Worm (Caenorhabditis elegans) whole organism, L4 larva: ENCODE results near the gene C33D9.13.

ENCODE experiments used
- T26A8.4 ChIP-seq: fragments of 200-800 bp; sonication (Bioruptor generic); IDR thresholded peaks from 2 replicates; pipeline ENCODE4 v1.3.6; 2022; ENCODE audit warnings: missing genetic modification characterization, missing compliant biosample characterization
- Y105C5A.15 ChIP-seq: fragments of 200-800 bp; sonication (Bioruptor generic); IDR thresholded peaks from 2 replicates; pipeline ENCODE4 v1.3.6; 2022; ENCODE audit warnings: missing genetic modification characterization, missing compliant biosample characterization
- ZK337.2 ChIP-seq: fragments of 200-800 bp; sonication (Bioruptor generic); IDR thresholded peaks from 2 replicates; pipeline ENCODE4 v1.3.6; 2022; ENCODE audit warnings: missing genetic modification reagents, missing genetic modification characterization, missing compliant biosample characterization
- aha-1 ChIP-seq: fragments of 150-350 bp; peaks from one replicate; lab custom pipeline; 2014; ENCODE audit warnings: missing biosample characterization, missing genetic modification characterization
- aly-2 ChIP-seq: sonication (generic microtip); optimal IDR thresholded peaks from 2 replicates; lab custom pipeline; 2018; ENCODE audit warnings: missing biosample characterization, missing genetic modification characterization
- ama-1 ChIP-seq: fragments of 150-350 bp; optimal IDR thresholded peaks from 2 replicates; lab custom pipeline; 2014; ENCODE audit warnings: inconsistent platforms, mixed read lengths
- arid-1 ChIP-seq: fragments of 200-800 bp; sonication (Bioruptor generic); conservative IDR thresholded peaks from 2 replicates; pipeline ENCODE4 v1.3.6; 2022; ENCODE audit warnings: missing genetic modification reagents, missing genetic modification characterization, missing compliant biosample characterization
- ceh-20 ChIP-seq: fragments of 200-800 bp; sonication (Bioruptor generic); IDR thresholded peaks from 2 replicates; pipeline ENCODE4 v1.3.6; 2022; ENCODE audit warnings: missing genetic modification reagents, missing genetic modification characterization, missing compliant biosample characterization
- ceh-28 ChIP-seq: fragments of 150-350 bp; optimal IDR thresholded peaks from 2 replicates; lab custom pipeline; 2014; ENCODE audit warnings: missing biosample characterization, missing genetic modification reagents, missing genetic modification characterization
- cey-2 ChIP-seq: sonication (generic microtip); optimal IDR thresholded peaks from 3 replicates; lab custom pipeline; 2017; ENCODE audit warnings: missing genetic modification characterization, mild to moderate bottlenecking, missing compliant biosample characterization, antibody characterized with exemption, borderline replicate concordance; ENCODE audit not compliant: insufficient read depth
- ctbp-1 ChIP-seq: fragments of 200-800 bp; sonication (Bioruptor generic); IDR thresholded peaks from 2 replicates; pipeline ENCODE4 v1.3.6; 2022; ENCODE audit warnings: missing genetic modification reagents, missing genetic modification characterization, missing compliant biosample characterization
- daf-12 ChIP-seq: fragments of 150-350 bp; optimal IDR thresholded peaks from 2 replicates; lab custom pipeline; 2014; ENCODE audit warnings: missing biosample characterization, missing genetic modification reagents, missing genetic modification characterization
- dpl-1 ChIP-seq: fragments of 150-350 bp; optimal IDR thresholded peaks from 2 replicates; lab custom pipeline; 2014; ENCODE audit warnings: missing biosample characterization, missing genetic modification reagents, missing genetic modification characterization
- dve-1 ChIP-seq: sonication (generic microtip); optimal IDR thresholded peaks from 2 replicates; lab custom pipeline; 2017; ENCODE audit warnings: antibody characterized with exemption, mild to moderate bottlenecking, missing genetic modification characterization, missing compliant biosample characterization; ENCODE audit not compliant: insufficient read depth
- egl-27 ChIP-seq: sonication (generic microtip); optimal IDR thresholded peaks from 3 replicates; lab custom pipeline; 2017; ENCODE audit warnings: missing biosample characterization, missing genetic modification reagents, missing genetic modification characterization
- hif-1 ChIP-seq, 2 experiments: sonication (generic microtip); optimal IDR thresholded peaks; 2 replicates each; lab custom pipeline; 2016 to 2017; ENCODE audit warnings: missing compliant biosample characterization in 2 of 2, missing genetic modification characterization in 2 of 2, missing genetic modification reagents in 2 of 2, missing genotype in 2 of 2, mild to moderate bottlenecking in 1 of 2
- hlh-11 ChIP-seq: fragments of 200-800 bp; sonication (Bioruptor generic); optimal IDR thresholded peaks from 2 replicates; lab custom pipeline; 2018; ENCODE audit warnings: mild to moderate bottlenecking, missing genetic modification characterization, missing compliant biosample characterization
- hmg-1.1 ChIP-seq: fragments of 200-800 bp; sonication (Bioruptor generic); IDR thresholded peaks from 2 replicates; pipeline ENCODE4 v1.3.6; 2022; ENCODE audit warnings: missing genetic modification reagents, missing genetic modification characterization, missing compliant biosample characterization
- jun-1 ChIP-seq: fragments of 150-350 bp; optimal IDR thresholded peaks from 2 replicates; lab custom pipeline; 2014; ENCODE audit warnings: missing biosample characterization, missing genetic modification reagents, missing genetic modification characterization
- lin-15B ChIP-seq: fragments of 150-350 bp; sonication (generic microtip); optimal IDR thresholded peaks from 3 replicates; lab custom pipeline; 2014; ENCODE audit warnings: missing biosample characterization, missing genetic modification characterization
- lin-29 ChIP-seq: fragments of 200-800 bp; sonication (Bioruptor generic); IDR thresholded peaks from 2 replicates; pipeline ENCODE4 v1.3.6; 2022; ENCODE audit warnings: missing genetic modification reagents, missing genetic modification characterization, missing compliant biosample characterization
- lin-38 ChIP-seq: fragments of 200-800 bp; sonication (Bioruptor generic); IDR thresholded peaks from 2 replicates; pipeline ENCODE4 v1.3.6; 2022; ENCODE audit warnings: missing genetic modification reagents, missing genetic modification characterization, missing compliant biosample characterization
- lir-3 ChIP-seq: sonication (generic microtip); optimal IDR thresholded peaks from 2 replicates; lab custom pipeline; 2016; ENCODE audit warnings: mild to moderate bottlenecking, missing genetic modification characterization, missing compliant biosample characterization
- lsy-2 ChIP-seq, 2 experiments: fragments of 150-350 bp in 1 of 2; sonication (generic microtip) in 1 of 2; optimal IDR thresholded peaks; 2 replicates each; lab custom pipeline; 2014 to 2017; ENCODE audit warnings: missing biosample characterization in 2 of 2, missing genetic modification characterization in 2 of 2
- madf-5 ChIP-seq, 2 experiments: fragments of 200-800 bp; sonication (Bioruptor generic); IDR thresholded peaks; 2 replicates each; pipeline ENCODE4 v1.3.6; 2022; ENCODE audit warnings: missing compliant biosample characterization in 2 of 2, missing genetic modification characterization in 2 of 2
- mep-1 ChIP-seq: fragments of 150-350 bp; sonication (generic microtip); optimal IDR thresholded peaks from 3 replicates; lab custom pipeline; 2014; ENCODE audit warnings: missing biosample characterization, missing genetic modification characterization
- mes-2 ChIP-seq: sonication (generic microtip); optimal IDR thresholded peaks from 2 replicates; lab custom pipeline; 2016; ENCODE audit warnings: missing genotype, mild to moderate bottlenecking, missing genetic modification characterization, missing compliant biosample characterization; ENCODE audit not compliant: poor library complexity, severe bottlenecking
- nhr-111 ChIP-seq: fragments of 200-800 bp; sonication (Bioruptor generic); optimal IDR thresholded peaks from 2 replicates; lab custom pipeline; 2018; ENCODE audit warnings: mild to moderate bottlenecking, missing genetic modification characterization, missing compliant biosample characterization
- nhr-237 ChIP-seq: sonication (generic microtip); optimal IDR thresholded peaks from 2 replicates; lab custom pipeline; 2017; ENCODE audit warnings: missing biosample characterization, missing genetic modification characterization
- nhr-25 ChIP-seq: sonication (generic microtip); optimal IDR thresholded peaks from 2 replicates; lab custom pipeline; 2017; ENCODE audit warnings: missing genetic modification characterization, mild to moderate bottlenecking, missing compliant biosample characterization, antibody characterized with exemption, moderate library complexity, borderline replicate concordance; ENCODE audit not compliant: insufficient read depth
- nhr-76 ChIP-seq: fragments of 150-350 bp; optimal IDR thresholded peaks from 2 replicates; lab custom pipeline; 2014; ENCODE audit warnings: missing biosample characterization, missing genetic modification characterization
- rbr-2 ChIP-seq: sonication (generic microtip); optimal IDR thresholded peaks from 2 replicates; lab custom pipeline; 2016; ENCODE audit warnings: missing genotype, missing genetic modification characterization, missing compliant biosample characterization
- snpc-1.2 ChIP-seq: fragments of 200-800 bp; sonication (Bioruptor generic); IDR thresholded peaks from 2 replicates; pipeline ENCODE4 v1.3.6; 2022; ENCODE audit warnings: missing genetic modification reagents, missing genetic modification characterization, missing compliant biosample characterization
- tag-97 ChIP-seq: fragments of 200-800 bp; sonication (Bioruptor generic); IDR thresholded peaks from 2 replicates; pipeline ENCODE4 v1.3.6; 2022; ENCODE audit warnings: missing genetic modification characterization, missing compliant biosample characterization
- unc-130 ChIP-seq: sonication (generic microtip); optimal IDR thresholded peaks from 2 replicates; lab custom pipeline; 2016; ENCODE audit warnings: missing genetic modification reagents, missing genetic modification characterization, missing compliant biosample characterization
- unc-62 ChIP-seq, 3 experiments: fragments of 150-350 bp in 1 of 3; sonication (generic microtip); optimal IDR thresholded peaks in 2 of 3; peaks in 1 of 3; 1 replicate in 1 of 3; 2 replicates in 2 of 3; lab custom pipeline; 2014 to 2017; ENCODE audit warnings: missing biosample characterization in 3 of 3, missing genetic modification characterization in 3 of 3, missing genetic modification reagents in 3 of 3, missing genotype in 1 of 3
- zip-2 ChIP-seq: fragments of 150-350 bp; optimal IDR thresholded peaks from 2 replicates; lab custom pipeline; 2014; ENCODE audit warnings: missing biosample characterization, missing genetic modification characterization
- ztf-11 ChIP-seq: fragments of 150-350 bp; optimal IDR thresholded peaks from 2 replicates; lab custom pipeline; 2014; ENCODE audit warnings: missing biosample characterization, missing genetic modification characterization
- ztf-7 ChIP-seq: fragments of 150-350 bp; optimal IDR thresholded peaks from 2 replicates; lab custom pipeline; 2014; ENCODE audit warnings: missing biosample characterization, missing genetic modification characterization

C33D9.13 gene

DNA sequence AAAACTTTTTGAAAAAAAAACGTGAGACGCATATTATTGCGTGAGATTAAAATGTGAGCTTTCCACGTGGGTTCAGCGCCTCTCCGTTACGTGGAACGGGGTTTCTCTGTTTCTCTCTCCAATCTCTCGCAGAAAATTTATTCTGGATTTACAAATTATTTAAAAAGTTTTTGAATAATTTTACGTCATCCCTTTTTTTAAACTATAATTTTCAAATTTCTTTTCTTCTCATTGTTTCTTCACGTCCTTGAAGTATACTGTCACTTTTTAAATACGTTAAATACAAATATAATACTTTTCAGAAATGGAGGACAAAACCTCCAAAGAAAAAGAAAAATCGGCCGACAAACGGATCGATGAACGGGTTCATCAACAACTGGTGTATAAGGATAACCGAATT is 42.4 kb upstream of the C33D9.13 start, which contains the start of gene T28C6.7:
T28C6.7 (plus strand) TSS at position 301 of the 400 bp plus-strand sequence.
- TF ChIP-seq aha-1 (no peak), daf-12 (tag; lab: Kevin White, UChicago) (no peak)

DNA sequence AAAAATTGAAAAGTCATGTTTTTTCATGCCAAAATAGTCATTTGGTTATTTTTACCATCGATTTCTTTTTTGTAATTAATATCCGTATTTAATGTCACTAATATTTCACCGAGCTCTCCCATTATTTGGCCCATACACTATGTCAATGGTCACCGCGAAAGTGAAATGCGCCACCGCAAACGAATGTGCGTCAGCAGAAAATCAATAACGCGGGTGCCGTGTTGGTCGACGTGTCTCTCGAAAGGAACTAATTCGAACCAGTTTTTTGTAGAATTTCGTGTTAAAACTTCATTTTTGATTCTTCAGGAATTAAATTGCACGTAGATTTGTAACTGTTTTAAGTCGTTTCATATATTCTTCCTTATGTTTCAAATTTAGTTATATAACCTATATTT is 41.5 kb upstream of the C33D9.13 start:
- TF ChIP-seq nhr-76 (tag; lab: Kevin White, UChicago) (no peak), tag-97 (GFP tag; lab: Robert Waterston, UW) (no peak), hif-1 (tag; optimal IDR thresholded peaks at IDR 0.05; lab: Kevin White, UChicago) (peak in 1 of 2 experiments; percentile 21), dpl-1 (peak; percentile 44), egl-27 (no peak), dve-1 (tag; lab: Kevin White, UChicago) (peak; percentile 10), aly-2 (tag; lab: Kevin White, UChicago) (no peak), mep-1 (tag; lab: Kevin White, UChicago) (peak; percentile 16), aha-1 (peak; percentile 90), mes-2 (peak; percentile 54), ztf-7 (tag; lab: Kevin White, UChicago) (no peak), lin-38 (peak; percentile 44; the same call in 1 of the 2 replicates), hlh-11 (tag; lab: Kevin White, UChicago) (peak; percentile 22), ceh-28 (peak; percentile 31), rbr-2 (peak; percentile 31), snpc-1.2 (GFP tag; lab: Robert Waterston, UW) (no peak), lsy-2 (tag; optimal IDR thresholded peaks at IDR 0.05; lab: Kevin White, UChicago) (peak in 1 of 2 experiments; percentile 50)

DNA sequence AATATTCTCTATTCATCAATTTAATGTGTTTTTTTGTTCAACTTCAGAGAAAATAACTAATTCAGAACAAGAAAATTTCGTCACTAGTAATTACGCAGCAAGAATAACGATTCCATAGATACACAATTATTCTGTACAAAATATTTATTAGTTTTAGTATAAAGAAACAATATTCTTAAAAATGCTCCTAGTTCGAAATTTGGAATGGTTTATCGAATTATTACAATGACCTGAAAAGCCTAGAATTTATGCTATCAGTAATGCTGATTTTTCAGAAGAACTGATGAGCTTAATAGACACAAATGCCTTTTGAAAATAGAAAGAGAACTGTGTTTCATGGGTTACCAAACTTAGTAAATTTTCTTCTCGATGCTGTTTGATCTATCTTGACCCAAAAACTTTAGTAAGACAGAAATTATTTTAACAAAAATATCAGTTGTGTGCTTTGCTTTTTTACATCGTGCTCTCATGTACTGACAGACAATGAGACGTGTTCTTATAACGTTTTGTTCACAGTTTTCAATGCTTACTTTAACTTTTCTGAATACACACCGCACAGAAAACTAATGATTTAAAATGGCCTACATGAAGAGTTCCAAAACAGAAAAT is 41.0 kb upstream of the C33D9.13 start:
- TF ChIP-seq Y105C5A.15 (GFP tag; lab: Robert Waterston, UW) (no peak), nhr-111 (GFP tag; lab: Kevin White, UChicago) (no peak), cey-2 (tag; lab: Kevin White, UChicago) (no peak), lin-29 (GFP tag; lab: Robert Waterston, UW) (no peak), nhr-237 (tag; lab: Kevin White, UChicago) (peak; percentile 4), ZK337.2 (GFP tag; lab: Robert Waterston, UW) (no peak), ztf-7 (tag; lab: Kevin White, UChicago) (no peak), mes-2 (peak; percentile 50), lir-3 (tag; lab: Kevin White, UChicago) (no peak), T26A8.4 (GFP tag; lab: Robert Waterston, UW) (peak; percentile 86), ceh-20 (no peak), dve-1 (tag; lab: Kevin White, UChicago) (no peak), rbr-2 (no peak), ama-1 (peak; percentile 52), unc-130 (GFP tag; lab: Kevin White, UChicago) (no peak), arid-1 (no peak), ztf-11 (tag; lab: Kevin White, UChicago) (no peak), jun-1 (tag; lab: Kevin White, UChicago) (peak; percentile 14), madf-5 (GFP tag; IDR thresholded peaks at IDR 0.05; lab: Robert Waterston, UW) (no peak), mep-1 (tag; lab: Kevin White, UChicago) (peak; percentile 46), hmg-1.1 (GFP tag; lab: Robert Waterston, UW) (no peak), zip-2 (tag; lab: Kevin White, UChicago) (no peak), ctbp-1 (GFP tag; lab: Robert Waterston, UW) (no peak), aha-1 (peak; percentile 97), lin-15B (no peak), unc-62 (GFP tag; optimal IDR thresholded peaks at IDR 0.05 in 1 of 2; lab: Kevin White, UChicago) (no peak), unc-62 (tag; optimal IDR thresholded peaks at IDR 0.05; lab: Kevin White, UChicago) (no peak), nhr-25 (tag; lab: Kevin White, UChicago) (peak; percentile 27)
